Fruit fly (Drosophila melanogaster): ENCODE results near the gene Rpt3R.

Gene Rpt3R

dm6 chr3R:9774147-9774546, 17.8 kb upstream of the Rpt3R start, which contains the start of gene Whamy (continued):
- TF ChIP-seq grn (GFP tag; optimal IDR thresholded peaks at IDR 0.05), result peak; percentile 62
- no peak for TF ChIP-seq Oli (tag; optimal IDR thresholded peaks at IDR 0.05)
- TF ChIP-seq Ets97D (GFP tag; optimal IDR thresholded peaks at IDR 0.05), result no peak
- TF ChIP-seq CG43689 (GFP tag; IDR thresholded peaks at IDR 0.05), result no peak
- TF ChIP-seq exex (tag; optimal IDR thresholded peaks at IDR 0.05), result peak; percentile 74
- TF ChIP-seq CG15073 (GFP tag; optimal IDR thresholded peaks at IDR 0.05), result no peak
- TF ChIP-seq disco-r (GFP tag; optimal IDR thresholded peaks at IDR 0.05), result no peak
- no peak for TF ChIP-seq klu (GFP tag; IDR thresholded peaks at IDR 0.05)
- TF ChIP-seq CG1603 (tag; optimal IDR thresholded peaks at IDR 0.05), result no peak
- no peak for TF ChIP-seq CG5245 (GFP tag; optimal IDR thresholded peaks at IDR 0.05)
- TF ChIP-seq CG12769 (tag; optimal IDR thresholded peaks at IDR 0.05), result peak; percentile 11
- peak; percentile 77 for TF ChIP-seq mirr (GFP tag; optimal IDR thresholded peaks at IDR 0.05)
- TF ChIP-seq CG34376 (GFP tag; optimal IDR thresholded peaks at IDR 0.05), result peak; percentile 76
- no peak for TF ChIP-seq D (optimal IDR thresholded peaks at IDR 0.05)
- TF ChIP-seq D (GFP tag; optimal IDR thresholded peaks at IDR 0.05), result no peak
- no peak for TF ChIP-seq CG3995 (GFP tag; optimal IDR thresholded peaks at IDR 0.05)
- no peak for TF ChIP-seq Optix (GFP tag; IDR thresholded peaks at IDR 0.05)
- peak; percentile 73 for TF ChIP-seq CG10543 (GFP tag; optimal IDR thresholded peaks at IDR 0.05)
- no peak for TF ChIP-seq Hmx (GFP tag; optimal IDR thresholded peaks at IDR 0.05)
- TF ChIP-seq sr (GFP tag; IDR thresholded peaks at IDR 0.05), result no peak
- no peak for TF ChIP-seq luna (GFP tag; optimal IDR thresholded peaks at IDR 0.05)
- TF ChIP-seq tna (GFP tag; IDR thresholded peaks at IDR 0.05; ENCODE audit: partially characterized antibody), result no peak
- TF ChIP-seq CG7271 (tag; optimal IDR thresholded peaks at IDR 0.05), result no peak
- no peak; the same call in none of the 2 replicates for TF ChIP-seq GATAe (GFP tag; conservative IDR thresholded peaks at IDR 0.05)
- TF ChIP-seq NC2β (GFP tag; optimal IDR thresholded peaks at IDR 0.05), result no peak
- TF ChIP-seq Dll (GFP tag; IDR thresholded peaks at IDR 0.05; ENCODE audit: partially characterized antibody), result no peak
- TF ChIP-seq MBD-R2 (GFP tag; IDR thresholded peaks at IDR 0.05), result no peak
- TF ChIP-seq row (GFP tag; IDR thresholded peaks at IDR 0.05), result no peak
- TF ChIP-seq Vsx1 (GFP tag; optimal IDR thresholded peaks at IDR 0.05), result peak; percentile 25
- no peak for TF ChIP-seq CG2129 (GFP tag; IDR thresholded peaks at IDR 0.05; ENCODE audit: partially characterized antibody)
- TF ChIP-seq Dad (GFP tag; optimal IDR thresholded peaks at IDR 0.05), result no peak
- peak; percentile 36 for TF ChIP-seq CG18599 (GFP tag; optimal IDR thresholded peaks at IDR 0.05)
- no peak for TF ChIP-seq CG8290 (GFP tag; optimal IDR thresholded peaks at IDR 0.05)
- no peak for TF ChIP-seq CG8290 (tag; optimal IDR thresholded peaks at IDR 0.05)
- no peak for TF ChIP-seq croc (GFP tag; conservative IDR thresholded peaks at IDR 0.05)
- no peak for TF ChIP-seq CG17612 (GFP tag; IDR thresholded peaks at IDR 0.05)
- TF ChIP-seq Sry-β (GFP tag; optimal IDR thresholded peaks at IDR 0.05), result no peak
- TF ChIP-seq CG6854 (GFP tag; optimal IDR thresholded peaks at IDR 0.05), result no peak
- no peak for TF ChIP-seq CG30020 (tag; optimal IDR thresholded peaks at IDR 0.05)
- TF ChIP-seq Drgx (GFP tag; IDR thresholded peaks at IDR 0.05), result no peak
- TF ChIP-seq CG7372 (GFP tag; IDR thresholded peaks at IDR 0.05), result no peak
- no peak for TF ChIP-seq cad (GFP tag; optimal IDR thresholded peaks at IDR 0.05)
- no peak for TF ChIP-seq tin (GFP tag; optimal IDR thresholded peaks at IDR 0.05)
- no peak for TF ChIP-seq CG10366 (GFP tag; IDR thresholded peaks at IDR 0.05)
- TF ChIP-seq gfzf (GFP tag; optimal IDR thresholded peaks at IDR 0.05), result no peak
- no peak for TF ChIP-seq HLHmδ (GFP tag; optimal IDR thresholded peaks at IDR 0.05)
- no peak for TF ChIP-seq CG3065 (GFP tag; optimal IDR thresholded peaks at IDR 0.05)
- peak; percentile 75 for TF ChIP-seq sug (tag; optimal IDR thresholded peaks at IDR 0.05)
- TF ChIP-seq kay (GFP tag; optimal IDR thresholded peaks at IDR 0.05), result peak; percentile 44
- TF ChIP-seq Hmr (GFP tag; optimal IDR thresholded peaks at IDR 0.05), result peak; percentile 20
- TF ChIP-seq vnd (GFP tag; IDR thresholded peaks at IDR 0.05; ENCODE audit: partially characterized antibody), result no peak
- TF ChIP-seq ftz-f1 (GFP tag; optimal IDR thresholded peaks at IDR 0.05), result peak; percentile 49
